Worm (Caenorhabditis elegans): Measurements from ENCODE around the gene sftb-1.

Gene sftb-1

ce11 chrIII:4281955-4282618, 13.0 kb upstream of the sftb-1 start:
- no peak for TF ChIP-seq nhr-237 (tag; optimal IDR thresholded peaks at IDR 0.05)
- TF ChIP-seq skn-1 (tag; optimal IDR thresholded peaks at IDR 0.05): no peak
- TF ChIP-seq ZK546.5 (tag; optimal IDR thresholded peaks at IDR 0.05): peak; percentile 27
- TF ChIP-seq nhr-67 (tag; optimal IDR thresholded peaks at IDR 0.05): no peak
- peak in 1 of 3 experiments; percentile 6 for TF ChIP-seq elt-3 (tag; optimal IDR thresholded peaks at IDR 0.05)
- peak; percentile 99 for TF ChIP-seq nfya-1 (tag; optimal IDR thresholded peaks at IDR 0.05; ENCODE audit: insufficient read depth)
- TF ChIP-seq nhr-23 (tag; optimal IDR thresholded peaks at IDR 0.05): peak; percentile 98
- no peak for TF ChIP-seq mml-1 (tag; optimal IDR thresholded peaks at IDR 0.05)
- peak; percentile 74 for TF ChIP-seq pqm-1 (tag; optimal IDR thresholded peaks at IDR 0.05)
- TF ChIP-seq lin-15B (tag; optimal IDR thresholded peaks at IDR 0.05): peak; percentile 85
- no peak for TF ChIP-seq unc-39 (tag; optimal IDR thresholded peaks at IDR 0.05)
- no peak for TF ChIP-seq ceh-9 (tag; optimal IDR thresholded peaks at IDR 0.05)
- peak; percentile 95 for TF ChIP-seq elt-2 (tag; optimal IDR thresholded peaks at IDR 0.05)
- peak; percentile 35 for TF ChIP-seq nhr-77 (tag; optimal IDR thresholded peaks at IDR 0.05)
- TF ChIP-seq sea-2 (GFP tag; optimal IDR thresholded peaks at IDR 0.05): peak; percentile 77
- peak; percentile 75 for TF ChIP-seq zag-1 (tag; optimal IDR thresholded peaks at IDR 0.05)
- TF ChIP-seq aly-2 (tag; optimal IDR thresholded peaks at IDR 0.05): peak; percentile 51
- peak; percentile 14 for TF ChIP-seq nhr-76 (tag; optimal IDR thresholded peaks at IDR 0.05)
- TF ChIP-seq mdl-1 (tag; optimal IDR thresholded peaks at IDR 0.05): peak; percentile 93
- TF ChIP-seq nhr-12 (tag; optimal IDR thresholded peaks at IDR 0.05): no peak
- peak; percentile 85 for TF ChIP-seq ztf-4 (tag; optimal IDR thresholded peaks at IDR 0.05)
- peak; percentile 40 for TF ChIP-seq nhr-28 (tag; optimal IDR thresholded peaks at IDR 0.05)
- peak; percentile 85 for TF ChIP-seq R02D3.7 (tag; optimal IDR thresholded peaks at IDR 0.05)
- TF ChIP-seq elt-1 (tag; optimal IDR thresholded peaks at IDR 0.05): peak; percentile 91
- peak; percentile 64 for TF ChIP-seq daf-12 (tag; optimal IDR thresholded peaks at IDR 0.05)
- peak; percentile 97 for TF ChIP-seq lsy-12 (tag; optimal IDR thresholded peaks at IDR 0.05)
- TF ChIP-seq eor-1 (tag; optimal IDR thresholded peaks at IDR 0.05): no peak
- peak; percentile 96 for TF ChIP-seq ceh-28 (tag; optimal IDR thresholded peaks at IDR 0.05)
- peak; percentile 89 for TF ChIP-seq snpc-4 (tag; optimal IDR thresholded peaks at IDR 0.05)
- TF ChIP-seq ama-1 (optimal IDR thresholded peaks at IDR 0.05): peak; percentile 62
- peak; percentile 92 for TF ChIP-seq egl-5 (tag; optimal IDR thresholded peaks at IDR 0.05)
- TF ChIP-seq tbx-2 (tag; optimal IDR thresholded peaks at IDR 0.05): peak; percentile 97
- TF ChIP-seq nhr-43 (tag; optimal IDR thresholded peaks at IDR 0.05; ENCODE audit: poor library complexity, severe bottlenecking): peak; percentile 98
- TF ChIP-seq ceh-82 (tag; optimal IDR thresholded peaks at IDR 0.05): peak; percentile 82
- peak; percentile 98 for TF ChIP-seq unc-62 (GFP tag; optimal IDR thresholded peaks at IDR 0.05)
- TF ChIP-seq pha-4 (tag; optimal IDR thresholded peaks at IDR 0.05): peak; percentile 97
- no peak for TF ChIP-seq fkh-2 (tag; optimal IDR thresholded peaks at IDR 0.05)
- peak; percentile 86 for TF ChIP-seq fos-1 (tag; optimal IDR thresholded peaks at IDR 0.05)
- peak; percentile 98 for TF ChIP-seq hmg-11 (tag; optimal IDR thresholded peaks at IDR 0.05)
- TF ChIP-seq jun-1 (tag; optimal IDR thresholded peaks at IDR 0.05): peak; percentile 97
- peak; percentile 37 for TF ChIP-seq ceh-16 (tag; optimal IDR thresholded peaks at IDR 0.05)
- peak; percentile 99 for TF ChIP-seq nhr-25 (tag; optimal IDR thresholded peaks at IDR 0.05)
- peak; percentile 95 for TF ChIP-seq lin-39 (tag; optimal IDR thresholded peaks at IDR 0.05)
- TF ChIP-seq ztf-11 (tag; optimal IDR thresholded peaks at IDR 0.05): no peak
- TF ChIP-seq nhr-11 (tag; optimal IDR thresholded peaks at IDR 0.05): peak; percentile 92
- peak; percentile 72 for TF ChIP-seq egl-27 (tag; optimal IDR thresholded peaks at IDR 0.05)
- peak; percentile 87 for TF ChIP-seq fkh-10 (GFP tag; optimal IDR thresholded peaks at IDR 0.05)
